Worm (Caenorhabditis elegans): Measurements from ENCODE around the gene Y59C2A.2.

The Y59C2A.2 gene

DNA sequence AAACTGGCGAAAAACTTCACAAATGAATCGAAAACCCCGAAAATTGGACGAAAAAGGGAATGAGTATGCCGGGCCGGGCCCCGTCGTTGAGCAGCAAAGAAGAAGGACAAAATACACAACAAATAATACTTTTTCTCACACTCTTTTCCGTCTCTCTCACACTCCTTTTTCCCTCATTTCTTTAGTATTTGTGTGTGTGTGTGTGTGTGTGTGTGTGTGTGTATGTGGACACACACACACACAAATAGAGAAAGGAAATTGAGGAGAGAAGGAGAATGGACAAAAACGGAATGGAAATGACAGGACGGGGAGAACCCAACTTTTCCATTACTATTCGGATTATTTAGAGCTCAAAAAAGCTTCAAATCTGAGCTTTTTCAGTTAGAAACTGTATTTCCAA, 8.4 kb downstream of the Y59C2A.2 start:
- TF ChIP-seq unc-42 (tag; optimal IDR thresholded peaks at IDR 0.05) (peak; percentile 53), nfya-1 (tag; optimal IDR thresholded peaks at IDR 0.05) (peak; percentile 40), ceh-31 (tag; optimal IDR thresholded peaks at IDR 0.05) (peak; percentile 47), ceh-34 (tag; optimal IDR thresholded peaks at IDR 0.05) (peak; percentile 27), hlh-13 (GFP tag; optimal IDR thresholded peaks at IDR 0.05) (no peak), elt-2 (tag; optimal IDR thresholded peaks at IDR 0.05) (peak; percentile 9), T23F11.4 (GFP tag; optimal IDR thresholded peaks at IDR 0.05) (no peak), tbx-2 (tag; optimal IDR thresholded peaks at IDR 0.05) (peak; percentile 52), dve-1 (tag; optimal IDR thresholded peaks at IDR 0.05) (peak; percentile 14)

DNA sequence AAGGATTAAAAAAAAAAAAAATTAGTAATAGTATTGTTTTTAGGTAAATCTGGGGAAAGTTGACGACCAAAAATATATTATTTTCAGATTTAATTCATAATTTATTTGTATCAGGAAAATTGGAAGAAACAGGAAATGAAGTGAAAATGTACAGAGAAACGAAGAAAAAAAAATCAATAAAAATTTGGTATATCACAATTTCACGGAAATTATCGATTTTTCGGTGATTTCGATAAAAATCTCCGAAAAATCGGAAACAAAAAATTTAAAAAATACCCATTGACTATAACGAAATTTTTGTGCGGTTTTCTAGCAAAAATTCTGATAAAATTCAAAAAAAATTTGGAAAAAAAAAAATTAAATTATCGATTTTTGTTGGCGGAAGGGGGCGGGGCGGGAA, 11.7 kb downstream of the Y59C2A.2 start:
- no peak for TF ChIP-seq ceh-31 (tag; optimal IDR thresholded peaks at IDR 0.05)
- TF ChIP-seq gmeb-2 (tag; optimal IDR thresholded peaks at IDR 0.05), result no peak
- no peak for TF ChIP-seq elt-4 (tag; optimal IDR thresholded peaks at IDR 0.05)
- TF ChIP-seq ceh-48 (tag; optimal IDR thresholded peaks at IDR 0.05), result peak; percentile 44

DNA sequence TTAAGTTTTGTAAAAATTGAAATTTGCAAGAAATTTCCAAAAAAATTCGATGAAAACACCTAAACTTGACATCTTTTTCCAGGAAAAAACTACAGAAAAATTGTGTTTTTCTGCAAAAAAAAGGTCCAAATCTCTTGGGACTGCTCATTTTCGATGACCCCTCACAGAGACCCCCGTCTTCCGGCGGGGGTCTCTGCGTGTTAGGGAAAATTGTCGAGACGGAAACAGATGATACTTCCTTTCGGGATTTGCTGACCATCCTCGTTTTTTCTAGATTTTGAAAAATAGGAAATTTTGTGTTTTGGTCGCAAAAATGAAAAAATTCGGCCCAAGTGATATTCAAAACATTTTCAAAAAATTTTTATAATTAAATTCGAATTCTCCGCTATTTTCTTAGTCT, 12.6 kb downstream of the Y59C2A.2 start:
- no peak for TF ChIP-seq pag-3 (tag; optimal IDR thresholded peaks at IDR 0.05; ENCODE audit: borderline replicate concordance)
- no peak for TF ChIP-seq pat-9 (tag; optimal IDR thresholded peaks at IDR 0.05)

DNA sequence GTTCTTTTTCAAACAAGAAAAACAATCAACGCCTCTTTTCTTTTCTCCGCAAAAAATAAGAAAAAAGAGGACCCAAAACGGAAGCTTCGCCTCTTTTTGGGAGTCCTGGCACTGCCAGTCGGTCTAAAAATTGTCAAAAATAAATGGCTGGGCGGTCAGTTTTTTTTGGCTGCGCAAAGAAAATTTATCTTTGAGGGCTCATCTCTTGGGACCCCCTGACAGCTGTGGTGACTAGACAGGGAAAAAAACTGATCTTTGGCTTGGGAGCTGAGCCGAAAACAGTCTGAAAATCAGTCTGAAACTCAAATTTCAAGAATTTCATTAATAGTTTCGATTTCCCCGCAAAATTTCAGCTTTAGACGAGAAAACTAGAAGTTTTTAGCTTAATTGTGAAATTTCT, 13.4 kb downstream of the Y59C2A.2 start:
- no peak for TF ChIP-seq ahr-1 (tag; optimal IDR thresholded peaks at IDR 0.05)
- no peak for TF ChIP-seq tbx-7 (tag; optimal IDR thresholded peaks at IDR 0.05)
- no peak for TF ChIP-seq pros-1 (tag; optimal IDR thresholded peaks at IDR 0.05)
- TF ChIP-seq nhr-232 (tag; optimal IDR thresholded peaks at IDR 0.05), result no peak
- no peak for TF ChIP-seq unc-55 (GFP tag; optimal IDR thresholded peaks at IDR 0.05)
- no peak for TF ChIP-seq che-1 (tag; optimal IDR thresholded peaks at IDR 0.05)
- no peak for TF ChIP-seq gmeb-2 (tag; optimal IDR thresholded peaks at IDR 0.05)
- TF ChIP-seq K09A11.1 (tag; optimal IDR thresholded peaks at IDR 0.05; ENCODE audit: insufficient read depth), result no peak
- TF ChIP-seq pha-4 (tag; optimal IDR thresholded peaks at IDR 0.05), result no peak
- no peak for TF ChIP-seq hlh-8 (tag; optimal IDR thresholded peaks at IDR 0.05)
- no peak for TF ChIP-seq fkh-10 (GFP tag; optimal IDR thresholded peaks at IDR 0.05)

DNA sequence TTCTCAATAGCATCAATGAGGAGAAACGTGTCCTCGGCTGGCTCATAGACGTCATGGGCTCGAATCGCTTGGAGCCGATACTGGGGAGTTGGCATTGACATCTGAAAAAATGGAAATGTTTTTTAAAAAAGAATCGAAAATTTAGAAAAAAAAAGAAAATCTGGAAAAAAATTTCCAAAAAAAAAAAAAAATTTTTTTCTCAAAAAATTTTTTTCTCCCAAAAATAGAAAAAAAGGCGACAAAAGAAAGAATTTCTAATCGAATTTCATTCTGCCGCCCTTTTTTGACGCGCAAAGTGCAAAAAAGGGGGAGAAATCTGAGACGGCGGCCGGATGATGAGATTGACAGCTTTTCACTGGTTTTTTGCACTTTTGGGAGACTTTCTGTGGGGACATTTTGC, 14.6 kb downstream of the Y59C2A.2 start, which contains the start of gene mtq-2:
Gene mtq-2 (minus strand): TSS at position 101 of the 400 bp plus-strand sequence.
- TF ChIP-seq sox-2 (GFP tag; IDR thresholded peaks at IDR 0.05) (no peak), pha-4 (tag; optimal IDR thresholded peaks at IDR 0.05) (no peak), sox-4 (tag; optimal IDR thresholded peaks at IDR 0.05) (no peak), ceh-30 (tag; optimal IDR thresholded peaks at IDR 0.05) (no peak), K02D7.2 (tag; optimal IDR thresholded peaks at IDR 0.05) (no peak), dmd-4 (tag; optimal IDR thresholded peaks at IDR 0.05; ENCODE audit: borderline replicate concordance) (no peak), ceh-6 (GFP tag; optimal IDR thresholded peaks at IDR 0.05) (no peak), odd-2 (tag; optimal IDR thresholded peaks at IDR 0.05) (no peak), F13H6.1 (tag; optimal IDR thresholded peaks at IDR 0.05) (no peak), hlh-8 (tag; optimal IDR thresholded peaks at IDR 0.05) (no peak), nhr-232 (tag; optimal IDR thresholded peaks at IDR 0.05) (no peak), elt-2 (tag; optimal IDR thresholded peaks at IDR 0.05) (no peak), C08G9.2 (tag; optimal IDR thresholded peaks at IDR 0.05) (no peak), ztf-16 (tag; optimal IDR thresholded peaks at IDR 0.05) (no peak), fkh-6 (tag; optimal IDR thresholded peaks at IDR 0.05) (no peak)

Data from whole organism, late embryonic.